Fruit fly (Drosophila melanogaster) whole organism, prepupa: ENCODE measurements around the gene Pk34A.

ENCODE experiments used
- CG10631 ChIP-seq: fragments of 200-800 bp; sonication (Bioruptor generic); optimal IDR thresholded peaks from 2 replicates; lab custom pipeline; 2016; ENCODE audit warnings: missing biosample characterization, missing genetic modification characterization
- CG10669 ChIP-seq: fragments of 200-800 bp; sonication (Bioruptor generic); optimal IDR thresholded peaks from 3 replicates; lab custom pipeline; 2018; ENCODE audit warnings: missing biosample characterization, mild to moderate bottlenecking, missing genetic modification characterization, moderate library complexity
- CG11294 ChIP-seq: fragments of 200-800 bp; sonication (Bioruptor generic); IDR thresholded peaks from 2 replicates; pipeline ENCODE4 v1.3.6; 2022; ENCODE audit warnings: missing biosample characterization, missing genetic modification characterization
- CG11902 ChIP-seq: fragments of 200-800 bp; sonication (Bioruptor generic); optimal IDR thresholded peaks from 3 replicates; lab custom pipeline; 2016; ENCODE audit warnings: missing biosample characterization, missing genetic modification characterization
- CG1621 ChIP-seq: fragments of 200-800 bp; sonication (Bioruptor generic); optimal IDR thresholded peaks from 3 replicates; lab custom pipeline; 2018; ENCODE audit warnings: missing biosample characterization, mild to moderate bottlenecking, missing genetic modification characterization
- CG16779 ChIP-seq: fragments of 200-800 bp; sonication (Bioruptor generic); optimal IDR thresholded peaks from 3 replicates; lab custom pipeline; 2017; ENCODE audit warnings: missing biosample characterization, mild to moderate bottlenecking, missing genetic modification characterization
- CG34406 ChIP-seq: fragments of 200-800 bp; sonication (Bioruptor generic); optimal IDR thresholded peaks from 3 replicates; lab custom pipeline; 2016; ENCODE audit warnings: missing biosample characterization, missing genetic modification characterization
- CG3919 ChIP-seq: fragments of 200-800 bp; sonication (Bioruptor generic); optimal IDR thresholded peaks from 3 replicates; lab custom pipeline; 2016; ENCODE audit warnings: missing biosample characterization, missing genetic modification characterization
- CG4318 ChIP-seq: fragments of 200-800 bp; sonication (Bioruptor generic); optimal IDR thresholded peaks from 3 replicates; lab custom pipeline; 2017; ENCODE audit warnings: missing biosample characterization, mild to moderate bottlenecking, missing genetic modification characterization
- CG6163 ChIP-seq: fragments of 200-800 bp; sonication (Bioruptor generic); IDR thresholded peaks from 3 replicates; pipeline ENCODE4 v1.3.6; 2022; ENCODE audit warnings: missing biosample characterization, missing genetic modification characterization
- CG6276 ChIP-seq: fragments of 200-800 bp; sonication (Bioruptor generic); optimal IDR thresholded peaks from 2 replicates; lab custom pipeline; 2017; ENCODE audit warnings: missing biosample characterization, mild to moderate bottlenecking, missing genetic modification characterization
- CG6808 ChIP-seq: fragments of 200-800 bp; sonication (Bioruptor generic); optimal IDR thresholded peaks from 3 replicates; lab custom pipeline; 2017; ENCODE audit warnings: missing biosample characterization, missing genetic modification characterization, mild to moderate bottlenecking, moderate library complexity, missing genetic modification reagents
- CG6854 ChIP-seq: fragments of 200-800 bp; sonication (Bioruptor generic); optimal IDR thresholded peaks from 2 replicates; lab custom pipeline; 2017; ENCODE audit warnings: missing biosample characterization, mild to moderate bottlenecking, missing genetic modification characterization
- CG8119 ChIP-seq: fragments of 200-800 bp; sonication (Bioruptor generic); IDR thresholded peaks from 3 replicates; pipeline ENCODE4 v1.3.6; 2022; ENCODE audit warnings: missing biosample characterization, missing genetic modification characterization
- CG8319 ChIP-seq: fragments of 200-800 bp; sonication (Bioruptor generic); optimal IDR thresholded peaks from 3 replicates; lab custom pipeline; 2016; ENCODE audit warnings: missing biosample characterization, missing genetic modification characterization
- CG8632 ChIP-seq: fragments of 200-800 bp; sonication (Bioruptor generic); optimal IDR thresholded peaks from 3 replicates; lab custom pipeline; 2016; ENCODE audit warnings: missing biosample characterization, missing genetic modification characterization
- CG9139 ChIP-seq: fragments of 200-800 bp; sonication (Bioruptor generic); optimal IDR thresholded peaks from 3 replicates; lab custom pipeline; 2017; ENCODE audit warnings: missing biosample characterization, mild to moderate bottlenecking, missing genetic modification characterization
- Eip75B ChIP-seq: fragments of 200-800 bp; sonication (Bioruptor generic); optimal IDR thresholded peaks from 3 replicates; lab custom pipeline; 2016; ENCODE audit warnings: missing biosample characterization, missing genetic modification characterization
- Eip78C ChIP-seq: fragments of 200-800 bp; sonication (Bioruptor generic); peaks from one replicate; lab custom pipeline; 2016; ENCODE audit warnings: missing biosample characterization, missing genetic modification characterization
- Eip93F ChIP-seq: fragments of 200-800 bp; sonication (Bioruptor generic); optimal IDR thresholded peaks from 2 replicates; lab custom pipeline; 2016; ENCODE audit warnings: missing biosample characterization, mild to moderate bottlenecking, missing genetic modification characterization
- Ets21C ChIP-seq: fragments of 200-800 bp; sonication (Bioruptor generic); optimal IDR thresholded peaks from 3 replicates; lab custom pipeline; 2016; ENCODE audit warnings: missing biosample characterization, missing genetic modification characterization
- Ets96B ChIP-seq: fragments of 200-800 bp; optimal IDR thresholded peaks from 2 replicates; lab custom pipeline; 2019; ENCODE audit warnings: missing biosample characterization, mild to moderate bottlenecking, missing genetic modification characterization, moderate library complexity
- Gug ChIP-seq: fragments of 200-800 bp; sonication (Bioruptor generic); IDR thresholded peaks from 2 replicates; pipeline ENCODE4 v1.3.6; 2022; ENCODE audit warnings: missing biosample characterization, missing genetic modification characterization
- Hr38 ChIP-seq: sonication (Bioruptor generic); optimal IDR thresholded peaks from 2 replicates; lab custom pipeline; 2016; ENCODE audit warnings: missing biosample characterization, missing genetic modification characterization
- Hr39 ChIP-seq: fragments of 200-800 bp; sonication (Bioruptor generic); optimal IDR thresholded peaks from 2 replicates; lab custom pipeline; 2016; ENCODE audit warnings: missing biosample characterization, missing genetic modification characterization
- Hr4 ChIP-seq: fragments of 200-800 bp; sonication (Bioruptor generic); optimal IDR thresholded peaks from 3 replicates; lab custom pipeline; 2016; ENCODE audit warnings: missing biosample characterization, missing genetic modification characterization
- Met ChIP-seq: fragments of 200-800 bp; sonication (Bioruptor generic); optimal IDR thresholded peaks from 3 replicates; lab custom pipeline; 2016; ENCODE audit warnings: missing biosample characterization, missing genetic modification characterization
- OdsH ChIP-seq: fragments of 200-800 bp; sonication (Bioruptor generic); optimal IDR thresholded peaks from 3 replicates; lab custom pipeline; 2016; ENCODE audit warnings: missing biosample characterization, missing genetic modification characterization
- Sox15 ChIP-seq: fragments of 200-800 bp; sonication (Bioruptor generic); optimal IDR thresholded peaks from 3 replicates; lab custom pipeline; 2016; ENCODE audit warnings: missing biosample characterization, missing genetic modification characterization
- achi ChIP-seq: fragments of 200-800 bp; sonication (Bioruptor generic); optimal IDR thresholded peaks from 3 replicates; lab custom pipeline; 2016; ENCODE audit warnings: missing biosample characterization, missing genetic modification characterization
- acj6 ChIP-seq: fragments of 200-800 bp; sonication (Bioruptor generic); optimal IDR thresholded peaks from 3 replicates; lab custom pipeline; 2016; ENCODE audit warnings: missing biosample characterization, missing genetic modification characterization
- cyc ChIP-seq: fragments of 200-800 bp; sonication (Bioruptor generic); optimal IDR thresholded peaks from 3 replicates; lab custom pipeline; 2016; ENCODE audit warnings: missing biosample characterization, missing genetic modification characterization
- dsx ChIP-seq: fragments of 200-800 bp; optimal IDR thresholded peaks from 3 replicates; lab custom pipeline; 2019; ENCODE audit warnings: missing biosample characterization, mild to moderate bottlenecking, missing genetic modification characterization, moderate library complexity; ENCODE audit not compliant: poor library complexity, severe bottlenecking
- eg ChIP-seq: fragments of 200-800 bp; sonication (Bioruptor generic); IDR thresholded peaks from 3 replicates; pipeline ENCODE4 v1.3.6; 2022; ENCODE audit warnings: missing biosample characterization, missing genetic modification characterization
- fd85E ChIP-seq: fragments of 200-800 bp; sonication (Bioruptor generic); optimal IDR thresholded peaks from 3 replicates; lab custom pipeline; 2016; ENCODE audit warnings: missing biosample characterization, missing genetic modification characterization
- fkh ChIP-seq: fragments of 200-800 bp; sonication (Bioruptor generic); optimal IDR thresholded peaks from 3 replicates; lab custom pipeline; 2017; ENCODE audit warnings: missing biosample characterization, mild to moderate bottlenecking, missing genetic modification characterization, moderate library complexity
- pdm3 ChIP-seq: fragments of 200-800 bp; sonication (Bioruptor generic); optimal IDR thresholded peaks from 3 replicates; lab custom pipeline; 2016; ENCODE audit warnings: missing biosample characterization, missing genetic modification characterization
- salr ChIP-seq, 2 experiments: fragments of 200-800 bp; sonication (Bioruptor generic); optimal IDR thresholded peaks; 3 replicates each; lab custom pipeline; 2016 to 2018; ENCODE audit warnings: missing biosample characterization in 2 of 2, missing genetic modification characterization in 2 of 2, mild to moderate bottlenecking in 1 of 2
- ss ChIP-seq, 2 experiments: fragments of 200-800 bp; sonication (Bioruptor generic); optimal IDR thresholded peaks; 2 replicates in 1 of 2; 3 replicates in 1 of 2; lab custom pipeline; 2017 to 2018; ENCODE audit warnings: mild to moderate bottlenecking in 2 of 2, missing biosample characterization in 2 of 2, missing genetic modification characterization in 2 of 2, moderate library complexity in 1 of 2
- svp ChIP-seq: fragments of 200-800 bp; sonication (Bioruptor generic); peaks from one replicate; lab custom pipeline; 2016; ENCODE audit warnings: missing biosample characterization, missing genetic modification characterization
- vri ChIP-seq: fragments of 200-800 bp; sonication (Bioruptor generic); optimal IDR thresholded peaks from 3 replicates; lab custom pipeline; 2016; ENCODE audit warnings: missing biosample characterization, mild to moderate bottlenecking, missing genetic modification characterization

The Pk34A gene

dm6 chr2L:13146254-13146653, 12.4 kb upstream of the Pk34A start (continued):
- TF ChIP-seq CG3919 (GFP tag; lab: Kevin White, UChicago) (peak; percentile 43), CG10669 (GFP tag; lab: Kevin White, UChicago) (peak; percentile 69), salr (GFP tag; optimal IDR thresholded peaks at IDR 0.05; lab: Kevin White, UChicago) (peak in 1 of 2 experiments; percentile 24), fd85E (GFP tag; lab: Kevin White, UChicago) (no peak), fkh (GFP tag; lab: Kevin White, UChicago) (no peak), CG11294 (no peak; the same call in 1 of the 2 replicates), CG9139 (GFP tag; lab: Kevin White, UChicago) (peak; percentile 59), Eip75B (GFP tag; lab: Kevin White, UChicago) (no peak), Hr39 (GFP tag; lab: Kevin White, UChicago) (no peak), Sox15 (no peak), CG6163 (peak; percentile 44; the same call in 1 of the 3 replicates), Eip93F (GFP tag; lab: Kevin White, UChicago) (no peak), vri (no peak), Ets96B (tag; lab: Kevin White, UChicago) (peak; percentile 83), acj6 (GFP tag; lab: Kevin White, UChicago) (peak; percentile 56), CG8319 (no peak), CG1621 (peak; percentile 34), CG10631 (GFP tag; lab: Kevin White, UChicago) (peak; percentile 78), CG34406 (peak; percentile 50), CG6808 (GFP tag; lab: Kevin White, UChicago) (peak; percentile 70), Eip78C (peak; percentile 48), CG6854 (no peak), CG16779 (peak; percentile 16), CG11902 (peak; percentile 4), Gug (GFP tag; lab: Robert Waterston, UW) (no peak), CG6276 (GFP tag; lab: Kevin White, UChicago) (peak; percentile 24), Hr38 (GFP tag; lab: Kevin White, UChicago) (no peak), CG8632 (GFP tag; lab: Kevin White, UChicago) (peak; percentile 33), CG4318 (peak; percentile 36)
- TF ChIP-seq, all 60 proteins: peak for 39

DNA sequence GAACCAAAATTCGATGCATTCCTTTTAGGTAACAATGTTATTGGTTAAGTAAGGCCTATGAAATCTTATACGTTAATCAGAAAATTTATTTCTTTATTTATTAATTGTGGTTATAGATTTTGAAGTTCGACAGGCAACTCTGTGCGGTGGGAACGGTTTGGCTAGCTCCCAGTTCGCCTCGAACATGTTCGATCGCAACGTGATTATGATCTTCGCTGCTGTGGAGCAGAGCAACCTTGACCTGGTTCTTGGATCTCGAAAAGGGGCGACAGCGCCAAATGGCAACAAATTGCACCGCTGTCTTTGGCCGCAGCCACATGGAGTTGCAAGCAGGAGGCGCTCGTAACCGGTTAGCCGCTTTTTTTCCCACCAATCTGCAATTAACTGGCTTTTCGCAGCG, 4.3 kb upstream of the Pk34A start:
- TF ChIP-seq ss (GFP tag; optimal IDR thresholded peaks at IDR 0.05; lab: Kevin White, UChicago), result peak in 1 of 2 experiments; percentile 59
- TF ChIP-seq Eip75B (GFP tag; lab: Kevin White, UChicago), result peak; percentile 42
- no peak for TF ChIP-seq fd85E (GFP tag; lab: Kevin White, UChicago)

DNA sequence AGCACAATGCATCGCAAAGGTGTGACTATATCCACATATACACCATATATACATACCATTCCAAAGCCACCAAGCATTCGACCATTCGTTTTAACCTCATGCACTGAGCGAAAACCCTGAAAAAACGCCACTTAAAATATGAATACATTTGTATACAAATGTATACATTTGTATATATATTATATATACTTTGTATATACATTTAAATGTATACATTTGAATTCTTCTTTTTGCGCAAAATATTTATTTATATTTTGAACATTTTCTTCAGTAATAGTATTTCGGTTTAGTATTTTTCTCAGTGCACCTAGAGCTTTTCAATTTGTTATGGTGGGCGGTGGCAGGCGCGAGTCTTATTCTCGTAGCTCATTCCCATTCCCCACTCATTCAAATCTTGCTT, 2.3 kb upstream of the Pk34A start:
- TF ChIP-seq eg (GFP tag; lab: Robert Waterston, UW), result no peak
- 0 out of 3 replicates have a peak, but pooled peaks have one; percentile 32 for TF ChIP-seq CG6163
- no peak for TF ChIP-seq Met (GFP tag; lab: Kevin White, UChicago)
- TF ChIP-seq Hr4 (GFP tag; lab: Kevin White, UChicago), result no peak
- TF ChIP-seq achi (GFP tag; lab: Kevin White, UChicago), result peak; percentile 21
- TF ChIP-seq CG8632 (GFP tag; lab: Kevin White, UChicago), result no peak
- TF ChIP-seq cyc (GFP tag; lab: Kevin White, UChicago), result no peak
- peak; percentile 49 for TF ChIP-seq Eip78C
- TF ChIP-seq svp (GFP tag; lab: Kevin White, UChicago), result peak; percentile 66
- TF ChIP-seq CG11294, result peak; percentile 21; the same call in 1 of the 2 replicates
- no peak for TF ChIP-seq Ets21C
- peak; percentile 35; the same call in 1 of the 3 replicates for TF ChIP-seq CG8119
- no peak for TF ChIP-seq dsx (GFP tag; lab: Kevin White, UChicago)
- TF ChIP-seq OdsH, result peak; percentile 18
- no peak for TF ChIP-seq salr (GFP tag; optimal IDR thresholded peaks at IDR 0.05; lab: Kevin White, UChicago)
- peak; percentile 12 for TF ChIP-seq CG10631 (GFP tag; lab: Kevin White, UChicago)
- no peak for TF ChIP-seq pdm3 (GFP tag; lab: Kevin White, UChicago)
- TF ChIP-seq Ets96B (tag; lab: Kevin White, UChicago), result peak; percentile 27
- TF ChIP-seq, all 60 proteins: peak for 9
